Fruit fly (Drosophila melanogaster) whole organism, prepupa: ENCODE data around the gene CG2260.

Experiments
- CG15336 ChIP-seq: fragments of 200-800 bp; sonication (Bioruptor generic); IDR thresholded peaks from 2 replicates; pipeline ENCODE4 v1.3.6; 2022; ENCODE audit warnings: missing biosample characterization, missing genetic modification characterization
- CG4318 ChIP-seq: fragments of 200-800 bp; sonication (Bioruptor generic); optimal IDR thresholded peaks from 3 replicates; lab custom pipeline; 2017; ENCODE audit warnings: missing biosample characterization, mild to moderate bottlenecking, missing genetic modification characterization
- Gug ChIP-seq: fragments of 200-800 bp; sonication (Bioruptor generic); IDR thresholded peaks from 2 replicates; pipeline ENCODE4 v1.3.6; 2022; ENCODE audit warnings: missing biosample characterization, missing genetic modification characterization
- cyc ChIP-seq: fragments of 200-800 bp; sonication (Bioruptor generic); optimal IDR thresholded peaks from 3 replicates; lab custom pipeline; 2016; ENCODE audit warnings: missing biosample characterization, missing genetic modification characterization

dm6 chrX:8100026-8100825 lies 20.7 kb downstream of the CG2260 start:
- TF ChIP-seq CG15336 (GFP tag; lab: Robert Waterston, UW) (peak; percentile 93), cyc (peak; percentile 75), CG4318 (GFP tag; lab: Kevin White, UChicago) (peak; percentile 69), Gug (GFP tag; lab: Robert Waterston, UW) (peak; percentile 84)
